Worm (Caenorhabditis elegans): ENCODE results near the gene F22E5.23.
"Not testable (repeated sequence)": the region's sequence is repeated elsewhere in the genome, so short reads cannot be mapped to it uniquely, and the experiment has no call there.

F22E5.23 gene

DNA sequence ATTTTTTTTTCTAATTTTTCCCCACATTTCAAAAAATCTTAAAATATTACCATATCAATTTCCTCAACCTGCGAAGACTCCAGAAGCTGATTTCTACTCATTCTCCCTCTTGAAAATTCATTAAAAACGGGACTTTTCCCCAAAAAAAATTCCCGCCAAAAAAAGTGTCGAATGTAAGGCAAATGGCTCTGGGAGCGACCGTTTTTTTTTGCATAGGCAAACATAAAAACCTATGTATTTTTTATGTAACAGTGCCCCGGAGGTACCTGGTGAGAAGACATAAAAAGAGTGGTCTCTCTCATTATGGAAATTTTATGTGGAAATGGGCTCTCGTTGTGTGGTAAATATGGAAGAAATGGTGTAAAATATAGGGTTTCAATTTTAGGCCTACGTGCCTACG lies 43.1 kb downstream of the F22E5.23 start, which contains the start of gene ceh-87:
Gene ceh-87, minus strand, starts transcription at position 101 of the 400 bp plus-strand sequence.
- TF ChIP-seq C06A6.2 (GFP tag; conservative IDR thresholded peaks at IDR 0.05) (no peak), ceh-79 (tag; optimal IDR thresholded peaks at IDR 0.05) (no peak), lin-54 (GFP tag; optimal IDR thresholded peaks at IDR 0.05) (no peak), F55B11.4 (tag; optimal IDR thresholded peaks at IDR 0.05; ENCODE audit: borderline replicate concordance, insufficient read depth) (no peak), nhr-120 (GFP tag; IDR thresholded peaks at IDR 0.05) (no peak), ztf-26 (tag; optimal IDR thresholded peaks at IDR 0.05) (no peak), T26A5.8 (tag; optimal IDR thresholded peaks at IDR 0.05) (no peak), dpl-1 (GFP tag; optimal IDR thresholded peaks at IDR 0.05) (no peak), ztf-6 (GFP tag; IDR thresholded peaks at IDR 0.05) (no peak), ztf-3 (GFP tag; optimal IDR thresholded peaks at IDR 0.05) (no peak), let-526 (GFP tag; IDR thresholded peaks at IDR 0.05) (no peak), mes-4 (tag; optimal IDR thresholded peaks at IDR 0.05) (no peak), ceh-58 (GFP tag; IDR thresholded peaks at IDR 0.05) (no peak), ekl-4 (GFP tag; IDR thresholded peaks at IDR 0.05) (no peak)

DNA sequence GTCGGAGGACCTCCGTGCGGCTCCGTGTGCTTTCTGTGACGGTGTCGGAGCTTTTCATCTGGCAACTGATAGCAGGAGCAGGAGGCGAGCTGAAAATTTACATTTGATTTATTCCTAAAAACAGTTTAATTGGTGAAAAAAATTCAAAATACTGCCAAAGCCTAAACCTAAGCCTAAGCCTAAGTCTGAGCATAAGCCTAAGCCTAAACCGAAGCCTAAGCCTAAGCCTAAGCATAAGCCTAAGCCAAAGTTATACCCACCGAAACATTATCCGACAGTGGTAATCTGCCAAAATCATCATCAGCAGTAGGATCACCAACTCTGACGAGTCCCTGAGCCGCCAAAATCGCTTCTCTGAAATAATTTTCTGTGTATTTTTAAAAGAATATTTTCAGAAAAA lies 43.7 kb downstream of the F22E5.23 start:
- TF ChIP-seq ztf-3 (GFP tag; optimal IDR thresholded peaks at IDR 0.05) = no peak
- TF ChIP-seq cebp-2 (GFP tag; IDR thresholded peaks at IDR 0.05) = no peak
- TF ChIP-seq lsy-27 (tag; optimal IDR thresholded peaks at IDR 0.05; ENCODE audit: borderline replicate concordance, insufficient read depth) = no peak

DNA sequence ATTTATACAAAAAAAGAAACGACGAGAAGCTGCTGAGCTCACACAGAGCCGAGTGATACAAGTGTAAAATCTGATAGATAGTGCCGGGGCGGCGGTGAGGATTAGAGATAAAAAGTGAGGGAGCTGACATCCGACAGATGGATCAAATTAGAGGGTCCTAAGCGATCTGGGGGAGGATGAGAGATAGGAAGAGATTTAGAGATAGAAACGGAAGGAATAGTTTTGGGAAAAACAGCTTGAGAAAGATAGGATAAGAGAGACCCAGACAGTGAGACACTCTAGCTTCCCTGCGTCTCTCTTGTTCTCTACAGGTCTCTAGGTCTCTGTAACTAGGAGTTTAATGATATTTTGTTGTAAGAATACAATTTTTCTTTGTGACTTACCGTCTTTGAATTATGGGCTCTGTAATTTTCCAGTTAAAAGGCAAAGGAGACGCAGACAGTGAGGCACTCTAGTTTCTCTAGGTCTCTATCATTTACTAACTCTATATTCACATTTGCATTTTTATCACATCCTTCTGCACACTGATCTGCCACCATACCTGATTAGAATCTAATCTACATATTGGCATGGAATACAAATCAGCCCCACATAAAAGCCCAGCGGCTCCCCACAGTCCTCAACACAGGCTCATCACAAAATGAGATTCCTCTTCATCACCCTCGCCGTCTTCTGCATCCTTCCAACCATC lies 46.0 kb downstream of the F22E5.23 start, which contains the start of the genes sup-9 and nspf-1:
Gene sup-9, minus strand, starts transcription at position 43 of the 691 bp plus-strand sequence.
Gene nspf-1, plus strand, starts transcription at position 641 of the 691 bp plus-strand sequence.
- TF ChIP-seq T26A5.8 (tag; optimal IDR thresholded peaks at IDR 0.05) (no peak), B0019.2 (GFP tag; conservative IDR thresholded peaks at IDR 0.05) (no peak), hmg-20 (GFP tag; IDR thresholded peaks at IDR 0.05) (no peak), ekl-4 (GFP tag; IDR thresholded peaks at IDR 0.05) (no peak), rec-8 (tag; optimal IDR thresholded peaks at IDR 0.05) (no peak), attf-5 (GFP tag; optimal IDR thresholded peaks at IDR 0.05) (no peak), chd-7 (tag; optimal IDR thresholded peaks at IDR 0.05) (no peak), B0261.1 (tag; optimal IDR thresholded peaks at IDR 0.05) (no peak), ceh-100 (GFP tag; IDR thresholded peaks at IDR 0.05) (no peak), snpc-1.3 (tag; optimal IDR thresholded peaks at IDR 0.05; ENCODE audit: insufficient read depth) (no peak), B0336.3 (GFP tag; IDR thresholded peaks at IDR 0.05) (no peak), ztf-25 (GFP tag; IDR thresholded peaks at IDR 0.05) (no peak), let-607 (tag; optimal IDR thresholded peaks at IDR 0.05) (no peak), F57A8.1 (GFP tag; optimal IDR thresholded peaks at IDR 0.05) (no peak)

DNA sequence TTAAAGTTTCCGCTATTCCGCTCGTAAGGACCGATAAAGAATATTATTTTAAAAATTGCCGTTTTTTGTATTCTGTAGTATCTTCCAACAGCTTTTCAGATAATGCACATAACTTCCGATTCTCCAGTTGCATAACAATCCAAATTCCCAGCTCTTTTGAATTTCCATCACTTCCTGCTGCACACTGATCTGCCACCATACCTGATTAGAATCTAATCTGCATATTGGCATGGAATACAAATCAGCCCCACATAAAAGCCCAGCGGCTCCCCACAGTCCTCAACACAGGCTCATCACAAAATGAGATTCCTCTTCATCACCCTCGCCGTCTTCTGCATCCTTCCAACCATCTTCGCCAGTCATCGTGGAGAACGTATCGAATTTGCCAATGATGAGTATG lies 47.5 kb downstream of the F22E5.23 start, which contains the start of gene nspf-2:
Gene nspf-2, plus strand, starts transcription at position 301 of the 400 bp plus-strand sequence.
- TF ChIP-seq mes-4 (tag; optimal IDR thresholded peaks at IDR 0.05); atf-7 (tag; optimal IDR thresholded peaks at IDR 0.05); lin-26 (GFP tag; IDR thresholded peaks at IDR 0.05): not testable (repeated sequence)

DNA sequence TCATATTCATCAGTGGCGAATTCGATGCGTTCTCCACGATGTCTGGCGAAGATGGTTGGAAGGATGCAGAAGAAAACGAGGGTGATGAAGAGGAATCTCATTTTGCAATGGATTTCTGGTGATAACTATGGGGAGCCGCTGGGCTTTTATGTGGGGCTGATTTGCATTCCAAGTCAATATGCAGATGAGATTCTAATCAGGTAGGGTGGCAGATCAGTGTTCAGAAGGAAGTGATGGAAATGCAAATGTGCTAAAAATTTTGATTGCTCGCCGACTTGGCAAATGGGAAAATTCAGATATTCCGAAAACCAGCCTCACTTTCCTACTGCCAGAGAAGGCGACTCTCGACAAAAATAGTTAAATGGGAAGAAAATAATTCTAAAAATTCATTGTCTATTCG lies 49.0 kb downstream of the F22E5.23 start, which contains the start of gene nspf-3:
Gene nspf-3, minus strand, starts transcription at position 101 of the 400 bp plus-strand sequence.
- TF ChIP-seq cebp-2 (GFP tag; IDR thresholded peaks at IDR 0.05) (no peak), let-526 (GFP tag; IDR thresholded peaks at IDR 0.05) (no peak), cebp-1 (GFP tag; IDR thresholded peaks at IDR 0.05) (no peak), cebp-1 (tag; optimal IDR thresholded peaks at IDR 0.05) (no peak), snpc-1.1 (tag; optimal IDR thresholded peaks at IDR 0.05; ENCODE audit: insufficient read depth) (no peak), F23B12.7 (tag; optimal IDR thresholded peaks at IDR 0.05; ENCODE audit: insufficient read depth) (no peak), let-607 (tag; optimal IDR thresholded peaks at IDR 0.05) (no peak), ztf-22 (GFP tag; optimal IDR thresholded peaks at IDR 0.05) (no peak), tlf-1 (GFP tag; optimal IDR thresholded peaks at IDR 0.05) (no peak), F49E8.2 (tag; optimal IDR thresholded peaks at IDR 0.05; ENCODE audit: insufficient read depth) (no peak), lag-1 (GFP tag; IDR thresholded peaks at IDR 0.05) (no peak), somi-1 (GFP tag; optimal IDR thresholded peaks at IDR 0.05) (no peak), pha-4 (tag; optimal IDR thresholded peaks at IDR 0.05) (no peak), ztf-25 (GFP tag; IDR thresholded peaks at IDR 0.05) (no peak)

Data from whole organism, young adult.